Worm (Caenorhabditis elegans) whole organism, late embryonic: ENCODE results near the gene tre-4.
A peak's percentile ranks its signal among the peaks of the same experiment; 100 is the strongest.

Experiments
- T23F11.4 ChIP-seq: fragments of 200-800 bp; sonication (Bioruptor generic); optimal IDR thresholded peaks from 2 replicates; lab custom pipeline; 2018; ENCODE audit warnings: mild to moderate bottlenecking, missing genetic modification characterization, missing compliant biosample characterization
- Y22D7AL.16 ChIP-seq: sonication (generic microtip); optimal IDR thresholded peaks from 2 replicates; lab custom pipeline; 2016; ENCODE audit warnings: missing genetic modification characterization, missing compliant biosample characterization
- ahr-1 ChIP-seq: sonication (generic microtip); optimal IDR thresholded peaks from 2 replicates; lab custom pipeline; 2016; ENCODE audit warnings: missing genetic modification characterization, missing compliant biosample characterization
- ceh-22 ChIP-seq: sonication (generic microtip); optimal IDR thresholded peaks from 2 replicates; lab custom pipeline; 2017; ENCODE audit warnings: missing biosample characterization, missing genetic modification characterization
- ceh-30 ChIP-seq: fragments of 150-350 bp; optimal IDR thresholded peaks from 2 replicates; lab custom pipeline; 2014; ENCODE audit warnings: missing biosample characterization, missing genetic modification characterization
- ceh-45 ChIP-seq: fragments of 200-800 bp; sonication (Bioruptor generic); IDR thresholded peaks from 2 replicates; pipeline ENCODE4 v1.3.6; 2022; ENCODE audit warnings: missing genetic modification reagents, missing genetic modification characterization, missing compliant biosample characterization
- ceh-48 ChIP-seq: sonication (generic microtip); optimal IDR thresholded peaks from 2 replicates; lab custom pipeline; 2016; ENCODE audit warnings: missing genetic modification characterization, inconsistent platforms, missing compliant biosample characterization
- che-1 ChIP-seq: sonication (generic microtip); optimal IDR thresholded peaks from 2 replicates; lab custom pipeline; 2016; ENCODE audit warnings: mild to moderate bottlenecking, missing genetic modification characterization, missing compliant biosample characterization
- elt-2 ChIP-seq: sonication (generic microtip); optimal IDR thresholded peaks from 2 replicates; lab custom pipeline; 2016; ENCODE audit warnings: missing genetic modification reagents, missing genetic modification characterization, missing compliant biosample characterization
- eyg-1 ChIP-seq: sonication (generic microtip); optimal IDR thresholded peaks from 2 replicates; lab custom pipeline; 2016; ENCODE audit warnings: missing genotype, missing genetic modification characterization, missing compliant biosample characterization
- fkh-10 ChIP-seq: fragments of 150-350 bp; optimal IDR thresholded peaks from 2 replicates; lab custom pipeline; 2014; ENCODE audit warnings: missing biosample characterization, missing genetic modification reagents, missing genetic modification characterization
- gmeb-2 ChIP-seq: sonication (generic microtip); optimal IDR thresholded peaks from 2 replicates; lab custom pipeline; 2016; ENCODE audit warnings: missing genetic modification characterization, inconsistent platforms, missing compliant biosample characterization
- hlh-13 ChIP-seq: fragments of 200-800 bp; sonication (Bioruptor generic); optimal IDR thresholded peaks from 2 replicates; lab custom pipeline; 2018; ENCODE audit warnings: mild to moderate bottlenecking, missing genetic modification characterization, missing compliant biosample characterization
- hlh-30 ChIP-seq: sonication (generic microtip); optimal IDR thresholded peaks from 2 replicates; lab custom pipeline; 2017; ENCODE audit warnings: antibody characterized with exemption, missing genetic modification characterization, missing compliant biosample characterization; ENCODE audit not compliant: insufficient read depth
- lin-11 ChIP-seq: fragments of 200-800 bp; sonication (Bioruptor generic); optimal IDR thresholded peaks from 2 replicates; lab custom pipeline; 2018; ENCODE audit warnings: mild to moderate bottlenecking, missing genetic modification characterization, missing compliant biosample characterization
- nhr-11 ChIP-seq: fragments of 150-350 bp; optimal IDR thresholded peaks from 2 replicates; lab custom pipeline; 2014; ENCODE audit warnings: missing biosample characterization, missing genetic modification characterization
- nhr-232 ChIP-seq: sonication (generic microtip); optimal IDR thresholded peaks from 2 replicates; lab custom pipeline; 2016; ENCODE audit warnings: missing genetic modification characterization, missing compliant biosample characterization
- pax-1 ChIP-seq: fragments of 150-350 bp; optimal IDR thresholded peaks from 2 replicates; lab custom pipeline; 2014; ENCODE audit warnings: missing biosample characterization, missing genetic modification characterization
- sox-4 ChIP-seq: sonication (generic microtip); optimal IDR thresholded peaks from 2 replicates; lab custom pipeline; 2017; ENCODE audit warnings: mild to moderate bottlenecking, missing genetic modification characterization, inconsistent platforms, missing compliant biosample characterization
- tbx-2 ChIP-seq: sonication (generic microtip); optimal IDR thresholded peaks from 2 replicates; lab custom pipeline; 2016; ENCODE audit warnings: missing genetic modification characterization, missing compliant biosample characterization
- tbx-7 ChIP-seq: sonication (generic microtip); optimal IDR thresholded peaks from 2 replicates; lab custom pipeline; 2016; ENCODE audit warnings: missing genotype, missing genetic modification characterization, missing compliant biosample characterization
- unc-42 ChIP-seq: sonication (generic microtip); optimal IDR thresholded peaks from 2 replicates; lab custom pipeline; 2016; ENCODE audit warnings: missing genotype, missing genetic modification characterization, missing compliant biosample characterization
- zip-5 ChIP-seq: sonication (generic microtip); optimal IDR thresholded peaks from 2 replicates; lab custom pipeline; 2016; ENCODE audit warnings: missing genetic modification characterization, missing compliant biosample characterization
- ztf-16 ChIP-seq: sonication (generic microtip); optimal IDR thresholded peaks from 2 replicates; lab custom pipeline; 2017; ENCODE audit warnings: missing genetic modification characterization, missing compliant biosample characterization

Gene tre-4

ce11 chrX:13518861-13519713, 47.1 kb downstream of the tre-4 start, which contains the start of the genes cdk-4 and F18H3.1 (continued):
- no peak for TF ChIP-seq ztf-16
- no peak for TF ChIP-seq gmeb-2 (tag; lab: Kevin White, UChicago)
- TF ChIP-seq tbx-2, result peak; percentile 73
- no peak for TF ChIP-seq zip-5 (tag; lab: Kevin White, UChicago)
- no peak for TF ChIP-seq hlh-13 (GFP tag; lab: Kevin White, UChicago)
- no peak for TF ChIP-seq nhr-11 (tag; lab: Kevin White, UChicago)
- TF ChIP-seq sox-4, result no peak
- peak; percentile 16 for TF ChIP-seq unc-42
- no peak for TF ChIP-seq tbx-7 (tag; lab: Kevin White, UChicago)
- no peak for TF ChIP-seq ceh-45
- peak; percentile 4 for TF ChIP-seq ceh-22 (tag; lab: Kevin White, UChicago)
- no peak for TF ChIP-seq pax-1
- no peak for TF ChIP-seq ahr-1 (tag; lab: Kevin White, UChicago)
- TF ChIP-seq ceh-30 (tag; lab: Kevin White, UChicago), result no peak
- no peak for TF ChIP-seq nhr-232 (tag; lab: Kevin White, UChicago)
- TF ChIP-seq lin-11 (tag; lab: Kevin White, UChicago), result no peak
- no peak for TF ChIP-seq ceh-48
- no peak for TF ChIP-seq Y22D7AL.16 (tag; lab: Kevin White, UChicago)
- TF ChIP-seq elt-2 (tag; lab: Kevin White, UChicago), result peak; percentile 19
- TF ChIP-seq fkh-10 (GFP tag; lab: Kevin White, UChicago), result no peak
- no peak for TF ChIP-seq eyg-1 (tag; lab: Kevin White, UChicago)
- no peak for TF ChIP-seq che-1

DNA sequence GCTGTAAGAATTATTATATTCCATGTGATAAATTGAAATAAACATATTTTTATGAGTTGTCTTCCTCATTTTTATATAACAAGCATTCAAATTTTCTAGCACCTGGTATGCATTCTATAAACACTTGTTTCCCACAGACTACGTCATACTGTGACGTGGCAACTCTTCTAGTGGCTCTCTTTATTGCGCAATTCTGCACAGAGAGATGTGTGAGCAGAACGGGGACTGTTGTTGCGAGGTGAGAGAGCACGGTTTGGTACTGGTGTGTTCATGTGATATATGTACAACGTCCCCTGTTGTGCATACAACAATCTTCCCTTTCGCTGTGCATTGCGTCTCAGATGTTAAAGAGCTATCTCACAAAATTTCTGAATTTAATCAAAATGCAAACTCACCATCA, 53.1 kb downstream of the tre-4 start:
- TF ChIP-seq hlh-30 (tag; lab: Kevin White, UChicago) (peak; percentile 16), T23F11.4 (GFP tag; lab: Kevin White, UChicago) (no peak)
